Worm (Caenorhabditis elegans) whole organism, late embryonic: ENCODE results near the gene nprl-3.

Experiments
- elt-2 ChIP-seq: sonication (generic microtip); optimal IDR thresholded peaks from 2 replicates; lab custom pipeline; 2016; ENCODE audit warnings: missing genetic modification reagents, missing genetic modification characterization, missing compliant biosample characterization
- fkh-10 ChIP-seq: fragments of 150-350 bp; optimal IDR thresholded peaks from 2 replicates; lab custom pipeline; 2014; ENCODE audit warnings: missing biosample characterization, missing genetic modification reagents, missing genetic modification characterization
- gmeb-2 ChIP-seq: sonication (generic microtip); optimal IDR thresholded peaks from 2 replicates; lab custom pipeline; 2016; ENCODE audit warnings: missing genetic modification characterization, inconsistent platforms, missing compliant biosample characterization
- mec-3 ChIP-seq: sonication (generic microtip); optimal IDR thresholded peaks from 2 replicates; lab custom pipeline; 2016; ENCODE audit warnings: borderline replicate concordance, missing genetic modification characterization, missing compliant biosample characterization
- pha-4 ChIP-seq: fragments of 150-350 bp; optimal IDR thresholded peaks from 2 replicates; lab custom pipeline; 2018; ENCODE audit warnings: missing biosample characterization, missing genetic modification reagents, missing genetic modification characterization
- pqm-1 ChIP-seq: sonication (generic microtip); optimal IDR thresholded peaks from 2 replicates; lab custom pipeline; 2016; ENCODE audit warnings: missing genetic modification characterization, missing compliant biosample characterization
- unc-42 ChIP-seq: sonication (generic microtip); optimal IDR thresholded peaks from 2 replicates; lab custom pipeline; 2016; ENCODE audit warnings: missing genotype, missing genetic modification characterization, missing compliant biosample characterization
- unc-55 ChIP-seq: sonication (generic microtip); optimal IDR thresholded peaks from 2 replicates; lab custom pipeline; 2017; ENCODE audit warnings: missing biosample characterization, missing genetic modification reagents, missing genetic modification characterization

DNA sequence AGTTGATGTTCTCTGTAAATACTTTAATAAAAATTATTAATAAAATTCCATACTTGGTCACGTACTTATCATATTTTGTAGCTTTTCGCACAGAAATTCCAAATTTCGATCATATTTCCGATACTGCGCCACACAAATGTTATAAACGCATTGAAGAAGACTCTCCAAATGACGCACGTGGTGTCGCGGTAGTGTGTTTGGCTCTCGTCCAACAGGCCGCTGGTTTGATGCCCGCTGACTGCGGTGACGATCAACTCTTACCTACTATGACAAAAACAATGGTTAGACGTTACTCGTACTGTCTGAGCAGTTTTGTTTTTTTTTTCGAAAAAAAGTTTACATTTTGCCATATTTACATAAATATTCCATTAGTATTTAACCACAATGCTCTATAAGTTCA, 44.4 kb upstream of the nprl-3 start:
- TF ChIP-seq unc-55 (GFP tag; lab: Kevin White, UChicago), result no peak
- TF ChIP-seq gmeb-2 (tag; lab: Kevin White, UChicago), result peak; percentile 98
- peak; percentile 98 for TF ChIP-seq elt-2
- peak; percentile 47 for TF ChIP-seq mec-3 (tag; lab: Kevin White, UChicago)
- TF ChIP-seq unc-42 (tag; lab: Kevin White, UChicago), result peak; percentile 43
- peak; percentile 82 for TF ChIP-seq pqm-1 (tag; lab: Kevin White, UChicago)
- TF ChIP-seq fkh-10 (GFP tag; lab: Kevin White, UChicago), result peak; percentile 47
- TF ChIP-seq pha-4 (tag; lab: Kevin White, UChicago), result no peak
